Fruit fly (Drosophila melanogaster): ENCODE data around the gene CG43117.

dm6 chr3R:26433743-26434142 is 20.9 kb upstream of the CG43117 start:
- no peak for TF ChIP-seq CG32121 (GFP tag; IDR thresholded peaks at IDR 0.05)
- no peak for TF ChIP-seq Ets98B (GFP tag; IDR thresholded peaks at IDR 0.05)
